Worm (Caenorhabditis elegans) whole organism, mixed stage, embryonic: Measurements from ENCODE around the gene try-5.

Experiments used
- M03D4.4 ChIP-seq: sonication (generic microtip); optimal IDR thresholded peaks from 2 replicates; lab custom pipeline; 2017; ENCODE audit warnings: mild to moderate bottlenecking, missing genetic modification characterization, missing compliant biosample characterization
- bed-3 ChIP-seq: fragments of 200-800 bp; sonication (Bioruptor generic); optimal IDR thresholded peaks from 3 replicates; lab custom pipeline; 2018; ENCODE audit warnings: mild to moderate bottlenecking, missing genetic modification characterization, moderate library complexity, missing compliant biosample characterization
- blmp-1 ChIP-seq: fragments of 150-350 bp; optimal IDR thresholded peaks from 2 replicates; lab custom pipeline; 2014; ENCODE audit warnings: missing biosample characterization, missing genetic modification characterization
- ceh-39 ChIP-seq: fragments of 150-350 bp; optimal IDR thresholded peaks from 2 replicates; lab custom pipeline; 2014; ENCODE audit warnings: missing biosample characterization, missing genetic modification characterization
- ceh-43 ChIP-seq: fragments of 200-800 bp; sonication (Bioruptor generic); optimal IDR thresholded peaks from 2 replicates; lab custom pipeline; 2018; ENCODE audit warnings: mild to moderate bottlenecking, missing genetic modification characterization, moderate library complexity, missing compliant biosample characterization
- ceh-83 ChIP-seq: fragments of 200-800 bp; sonication (Bioruptor generic); optimal IDR thresholded peaks from 2 replicates; lab custom pipeline; 2018; ENCODE audit warnings: mild to moderate bottlenecking, missing genetic modification characterization, missing compliant biosample characterization
- ces-1 ChIP-seq: fragments of 150-350 bp; optimal IDR thresholded peaks from 2 replicates; lab custom pipeline; 2014; ENCODE audit warnings: missing biosample characterization, missing genetic modification reagents, missing genetic modification characterization
- cnd-1 ChIP-seq: fragments of 200-800 bp; sonication (Bioruptor generic); optimal IDR thresholded peaks from 2 replicates; lab custom pipeline; 2018; ENCODE audit warnings: mild to moderate bottlenecking, missing genetic modification characterization, missing compliant biosample characterization
- flh-1 ChIP-seq: fragments of 200-800 bp; sonication (Bioruptor generic); optimal IDR thresholded peaks from 2 replicates; lab custom pipeline; 2018; ENCODE audit warnings: mild to moderate bottlenecking, missing genetic modification characterization, moderate library complexity, missing compliant biosample characterization
- ham-2 ChIP-seq: fragments of 200-800 bp; sonication (Bioruptor generic); optimal IDR thresholded peaks from 2 replicates; lab custom pipeline; 2018; ENCODE audit warnings: mild to moderate bottlenecking, missing genetic modification characterization, missing compliant biosample characterization
- lin-13 ChIP-seq: fragments of 150-350 bp; optimal IDR thresholded peaks from 2 replicates; lab custom pipeline; 2014; ENCODE audit warnings: missing biosample characterization, missing genetic modification characterization
- lin-32 ChIP-seq: fragments of 200-800 bp; sonication (Bioruptor generic); optimal IDR thresholded peaks from 2 replicates; lab custom pipeline; 2018; ENCODE audit warnings: mild to moderate bottlenecking, missing genetic modification characterization, missing compliant biosample characterization
- lsy-2 ChIP-seq: fragments of 150-350 bp; optimal IDR thresholded peaks from 2 replicates; lab custom pipeline; 2014; ENCODE audit warnings: missing biosample characterization, missing genetic modification characterization
- mab-5 ChIP-seq: fragments of 150-350 bp; optimal IDR thresholded peaks from 2 replicates; lab custom pipeline; 2014; ENCODE audit warnings: missing biosample characterization, missing genetic modification characterization
- mep-1 ChIP-seq: fragments of 150-350 bp; optimal IDR thresholded peaks from 2 replicates; lab custom pipeline; 2017; ENCODE audit warnings: missing biosample characterization, missing genetic modification reagents, missing genetic modification characterization, inconsistent platforms
- mls-2 ChIP-seq: sonication (generic microtip); optimal IDR thresholded peaks from 2 replicates; lab custom pipeline; 2016; ENCODE audit warnings: mild to moderate bottlenecking, missing genetic modification characterization, moderate library complexity, missing compliant biosample characterization
- nhr-12 ChIP-seq: fragments of 150-350 bp; optimal IDR thresholded peaks from 2 replicates; lab custom pipeline; 2014; ENCODE audit warnings: missing biosample characterization, missing genetic modification characterization
- nhr-2 ChIP-seq: fragments of 150-350 bp; optimal IDR thresholded peaks from 2 replicates; lab custom pipeline; 2014; ENCODE audit warnings: missing biosample characterization, missing genetic modification characterization
- nhr-237 ChIP-seq: fragments of 150-350 bp; optimal IDR thresholded peaks from 2 replicates; lab custom pipeline; 2014; ENCODE audit warnings: missing biosample characterization, missing genetic modification characterization
- nhr-76 ChIP-seq: sonication (generic microtip); optimal IDR thresholded peaks from 2 replicates; lab custom pipeline; 2017; ENCODE audit warnings: missing biosample characterization, missing genetic modification characterization
- pha-4 ChIP-seq: fragments of 150-350 bp; optimal IDR thresholded peaks from 2 replicates; lab custom pipeline; 2018; ENCODE audit warnings: missing biosample characterization, missing genetic modification reagents, missing genetic modification characterization
- sem-2 ChIP-seq: fragments of 200-800 bp; sonication (Bioruptor generic); optimal IDR thresholded peaks from 2 replicates; lab custom pipeline; 2018; ENCODE audit warnings: mild to moderate bottlenecking, missing genetic modification characterization, missing compliant biosample characterization
- snpc-4 ChIP-seq: fragments of 150-350 bp; optimal IDR thresholded peaks from 2 replicates; lab custom pipeline; 2014; ENCODE audit warnings: missing biosample characterization, missing genetic modification characterization
- sptf-1 ChIP-seq: sonication (generic microtip); optimal IDR thresholded peaks from 2 replicates; lab custom pipeline; 2017; ENCODE audit warnings: mild to moderate bottlenecking, missing genetic modification characterization, moderate library complexity, missing compliant biosample characterization
- tbx-8 ChIP-seq: fragments of 200-800 bp; sonication (Bioruptor generic); optimal IDR thresholded peaks from 2 replicates; lab custom pipeline; 2018; ENCODE audit warnings: mild to moderate bottlenecking, missing genetic modification characterization, moderate library complexity, missing compliant biosample characterization
- unc-120 ChIP-seq: sonication (generic microtip); optimal IDR thresholded peaks from 2 replicates; lab custom pipeline; 2017; ENCODE audit warnings: missing genetic modification characterization, missing compliant biosample characterization; ENCODE audit not compliant: poor library complexity, severe bottlenecking
- unc-39 ChIP-seq: fragments of 150-350 bp; optimal IDR thresholded peaks from 2 replicates; lab custom pipeline; 2014; ENCODE audit warnings: missing biosample characterization, missing genetic modification characterization
- unc-62 ChIP-seq: fragments of 150-350 bp; optimal IDR thresholded peaks from 2 replicates; lab custom pipeline; 2014; ENCODE audit warnings: missing biosample characterization, missing genetic modification reagents, missing genetic modification characterization
- zip-8 ChIP-seq: fragments of 150-350 bp; optimal IDR thresholded peaks from 2 replicates; lab custom pipeline; 2014; ENCODE audit warnings: missing biosample characterization, missing genetic modification characterization
- ztf-11 ChIP-seq: fragments of 150-350 bp; optimal IDR thresholded peaks from 2 replicates; lab custom pipeline; 2014; ENCODE audit warnings: missing biosample characterization, missing genetic modification characterization

try-5 gene

ce11 chrV:9324167-9324566 is 22.7 kb upstream of the try-5 start:
- TF ChIP-seq sptf-1 (tag; lab: Kevin White, UChicago): no peak
- TF ChIP-seq mab-5: no peak
- no peak for TF ChIP-seq tbx-8 (GFP tag; lab: Kevin White, UChicago)
- no peak for TF ChIP-seq zip-8 (tag; lab: Kevin White, UChicago)
- TF ChIP-seq unc-120: no peak
- TF ChIP-seq snpc-4 (tag; lab: Kevin White, UChicago): no peak
- no peak for TF ChIP-seq sem-2 (GFP tag; lab: Kevin White, UChicago)
- no peak for TF ChIP-seq lin-32 (GFP tag; lab: Kevin White, UChicago)
- no peak for TF ChIP-seq bed-3
- TF ChIP-seq nhr-2: no peak
- TF ChIP-seq unc-62 (GFP tag; lab: Kevin White, UChicago): no peak
- no peak for TF ChIP-seq lin-13
- no peak for TF ChIP-seq ces-1 (GFP tag; lab: Kevin White, UChicago)

ce11 chrV:9326903-9327302 is 19.9 kb upstream of the try-5 start:
- TF ChIP-seq mab-5 (no peak), flh-1 (GFP tag; lab: Kevin White, UChicago) (no peak)

- TF ChIP-seq unc-39 (tag; lab: Kevin White, UChicago) (no peak), mab-5 (no peak), bed-3 (no peak), mep-1 (tag; lab: Kevin White, UChicago) (no peak), nhr-237 (tag; lab: Kevin White, UChicago) (no peak), tbx-8 (GFP tag; lab: Kevin White, UChicago) (no peak), ceh-43 (GFP tag; lab: Kevin White, UChicago) (no peak), ham-2 (GFP tag; lab: Kevin White, UChicago) (no peak), M03D4.4 (tag; lab: Kevin White, UChicago) (no peak), cnd-1 (tag; lab: Kevin White, UChicago) (no peak), blmp-1 (tag; lab: Kevin White, UChicago) (no peak), lin-32 (GFP tag; lab: Kevin White, UChicago) (no peak), ceh-39 (no peak), ces-1 (GFP tag; lab: Kevin White, UChicago) (no peak)
Observed at ce11 chrV:9327691-9328090, 19.2 kb upstream of the try-5 start.

DNA sequence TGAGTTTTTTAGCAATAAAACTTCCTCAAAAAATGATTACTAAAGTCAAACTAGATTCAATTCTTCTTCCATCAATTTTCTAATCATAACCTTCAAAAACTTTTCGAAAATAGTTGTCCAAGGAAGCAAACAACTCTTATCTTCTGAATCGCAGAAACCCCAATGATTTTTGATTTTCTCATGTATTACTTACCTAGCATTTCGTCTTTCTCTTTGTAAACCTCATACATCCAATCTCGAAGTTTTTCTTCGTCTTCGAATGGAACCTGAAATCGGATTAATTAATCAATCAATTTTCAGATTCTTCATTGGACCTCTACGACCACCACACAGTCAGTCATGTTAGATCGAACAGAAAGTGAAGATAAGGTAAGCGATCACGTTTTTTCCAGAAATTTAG is 18.2 kb upstream of the try-5 start, which contains the start of gene K07B1.4:
TSS of gene K07B1.4 (plus strand) at position 301 of the 400 bp plus-strand sequence.
- no peak for TF ChIP-seq cnd-1 (tag; lab: Kevin White, UChicago)
- no peak for TF ChIP-seq ztf-11
- TF ChIP-seq sem-2 (GFP tag; lab: Kevin White, UChicago): no peak
- no peak for TF ChIP-seq lin-32 (GFP tag; lab: Kevin White, UChicago)
- no peak for TF ChIP-seq unc-39 (tag; lab: Kevin White, UChicago)
- TF ChIP-seq ceh-83 (GFP tag; lab: Kevin White, UChicago): no peak
- no peak for TF ChIP-seq nhr-76 (tag; lab: Kevin White, UChicago)
- TF ChIP-seq lsy-2 (tag; lab: Kevin White, UChicago): no peak
- TF ChIP-seq, all 35 proteins: peak for 0

DNA sequence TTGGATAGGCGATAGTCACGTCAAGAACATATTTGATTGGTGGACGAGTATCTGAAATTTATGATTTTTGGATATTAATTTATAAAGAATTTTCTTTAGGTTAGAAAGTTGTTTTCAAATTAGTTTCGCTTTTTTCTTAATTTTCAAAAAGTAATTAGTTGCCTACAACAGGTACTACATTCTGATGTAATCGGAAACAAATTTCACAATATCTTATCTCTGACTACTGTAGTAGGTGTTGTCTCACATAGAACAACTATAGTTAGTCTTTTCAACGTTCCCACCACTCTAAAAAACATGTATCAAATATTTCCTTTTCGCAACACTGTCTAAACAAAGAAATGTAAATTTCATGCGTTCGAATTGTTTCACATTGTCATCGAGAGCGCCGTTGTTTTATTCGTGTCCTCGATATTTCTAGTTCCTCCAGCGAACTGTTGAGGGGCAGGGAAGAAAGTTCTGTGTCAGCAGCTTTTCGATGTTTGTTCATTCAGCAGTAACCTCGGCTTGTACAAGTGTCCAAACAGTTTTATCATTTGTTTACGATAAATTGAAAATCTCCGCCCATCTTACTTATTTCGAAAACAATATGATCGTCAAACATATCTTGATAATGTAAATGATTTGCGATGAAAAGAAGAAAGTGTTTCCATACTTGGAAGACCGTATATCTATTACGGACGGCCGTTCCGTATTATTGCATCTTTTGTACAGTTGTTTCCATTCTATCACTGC is 17.4 kb upstream of the try-5 start:
- TF ChIP-seq nhr-12 (tag; lab: Kevin White, UChicago): no peak
- TF ChIP-seq mls-2 (tag; lab: Kevin White, UChicago): no peak
- no peak for TF ChIP-seq flh-1 (GFP tag; lab: Kevin White, UChicago)
- TF ChIP-seq snpc-4 (tag; lab: Kevin White, UChicago): no peak
- TF ChIP-seq mep-1 (tag; lab: Kevin White, UChicago): no peak
- TF ChIP-seq M03D4.4 (tag; lab: Kevin White, UChicago): no peak
- TF ChIP-seq cnd-1 (tag; lab: Kevin White, UChicago): no peak
- TF ChIP-seq pha-4 (tag; lab: Kevin White, UChicago): no peak
- no peak for TF ChIP-seq lsy-2 (tag; lab: Kevin White, UChicago)
- no peak for TF ChIP-seq ces-1 (GFP tag; lab: Kevin White, UChicago)
- no peak for TF ChIP-seq nhr-76 (tag; lab: Kevin White, UChicago)
- TF ChIP-seq unc-62 (GFP tag; lab: Kevin White, UChicago): no peak
- no peak for TF ChIP-seq zip-8 (tag; lab: Kevin White, UChicago)
- no peak for TF ChIP-seq blmp-1 (tag; lab: Kevin White, UChicago)
